Worm (Caenorhabditis elegans) whole organism, L1 larva: ENCODE measurements around the gene mrpl-1.
A peak's percentile ranks its signal among the peaks of the same experiment; 100 is the strongest.

Experiments
- C34B4.2 ChIP-seq: sonication (generic microtip); optimal IDR thresholded peaks from 2 replicates; lab custom pipeline; 2017; ENCODE audit warnings: mild to moderate bottlenecking, missing genetic modification characterization, missing compliant biosample characterization
- F16B12.6 ChIP-seq: fragments of 150-350 bp; optimal IDR thresholded peaks from 2 replicates; lab custom pipeline; 2014; ENCODE audit warnings: missing biosample characterization, missing genetic modification characterization
- Y116A8C.19 ChIP-seq: sonication (generic microtip); optimal IDR thresholded peaks from 2 replicates; lab custom pipeline; 2016; ENCODE audit warnings: missing compliant biosample characterization, missing genetic modification characterization, borderline replicate concordance
- aly-2 ChIP-seq: fragments of 150-350 bp; optimal IDR thresholded peaks from 2 replicates; lab custom pipeline; 2014; ENCODE audit warnings: missing biosample characterization, missing genetic modification characterization
- ama-1 ChIP-seq: fragments of 150-350 bp; optimal IDR thresholded peaks from 2 replicates; lab custom pipeline; 2014
- blmp-1 ChIP-seq: fragments of 150-350 bp; optimal IDR thresholded peaks from 2 replicates; lab custom pipeline; 2014; ENCODE audit warnings: missing biosample characterization, missing genetic modification characterization
- ceh-8 ChIP-seq: fragments of 200-800 bp; sonication (Bioruptor generic); optimal IDR thresholded peaks from 2 replicates; lab custom pipeline; 2018; ENCODE audit warnings: mild to moderate bottlenecking, missing genetic modification characterization, moderate library complexity, missing compliant biosample characterization
- ceh-82 ChIP-seq, 3 experiments: fragments of 150-350 bp in 1 of 3; sonication (generic microtip) in 2 of 3; optimal IDR thresholded peaks; 2 replicates each; lab custom pipeline; 2014 to 2017; ENCODE audit warnings: missing biosample characterization in 3 of 3, missing genetic modification characterization in 3 of 3
- ceh-88 ChIP-seq: fragments of 200-800 bp; sonication (Bioruptor generic); IDR thresholded peaks from 2 replicates; pipeline ENCODE4 v1.3.6; 2022; ENCODE audit warnings: missing genetic modification characterization, missing compliant biosample characterization
- ces-1 ChIP-seq: fragments of 150-350 bp; optimal IDR thresholded peaks from 2 replicates; lab custom pipeline; 2014; ENCODE audit warnings: missing biosample characterization, missing genetic modification reagents, missing genetic modification characterization
- dpl-1 ChIP-seq, 3 experiments: fragments of 150-350 bp in 2 of 3; sonication (generic microtip) in 1 of 3; optimal IDR thresholded peaks; 2 replicates each; lab custom pipeline; 2014 to 2017; ENCODE audit warnings: missing biosample characterization in 3 of 3, missing genetic modification characterization in 3 of 3, missing genetic modification reagents in 3 of 3
- efl-3 ChIP-seq: fragments of 200-800 bp; sonication (Bioruptor generic); optimal IDR thresholded peaks from 2 replicates; lab custom pipeline; 2018; ENCODE audit warnings: mild to moderate bottlenecking, missing genetic modification characterization, missing compliant biosample characterization
- egl-13 ChIP-seq: sonication (generic microtip); optimal IDR thresholded peaks from 2 replicates; lab custom pipeline; 2016; ENCODE audit warnings: missing genotype, missing genetic modification reagents, missing genetic modification characterization, missing compliant biosample characterization
- elt-2 ChIP-seq: sonication (generic microtip); optimal IDR thresholded peaks from 2 replicates; lab custom pipeline; 2016; ENCODE audit warnings: missing genetic modification characterization, mild to moderate bottlenecking, inconsistent platforms, missing compliant biosample characterization, missing genetic modification reagents
- elt-3 ChIP-seq, 6 experiments: fragments of 150-350 bp in 1 of 6; sonication (generic microtip); optimal IDR thresholded peaks; 2 replicates each; lab custom pipeline; 2017 to 2018; ENCODE audit warnings: missing biosample characterization in 6 of 6, missing genetic modification characterization in 6 of 6, inconsistent platforms in 1 of 6
- fkh-10 ChIP-seq: sonication (generic microtip); optimal IDR thresholded peaks from 2 replicates; lab custom pipeline; 2017; ENCODE audit warnings: missing biosample characterization, missing genetic modification reagents, missing genetic modification characterization
- fkh-4 ChIP-seq: sonication (generic microtip); optimal IDR thresholded peaks from 2 replicates; lab custom pipeline; 2016; ENCODE audit warnings: missing compliant biosample characterization, missing genetic modification characterization, borderline replicate concordance
- fos-1 ChIP-seq: fragments of 150-350 bp; optimal IDR thresholded peaks from 2 replicates; lab custom pipeline; 2014; ENCODE audit warnings: missing biosample characterization, missing genetic modification characterization
- grh-1 ChIP-seq: fragments of 200-800 bp; sonication (Bioruptor generic); IDR thresholded peaks from 2 replicates; pipeline ENCODE4 v1.3.6; 2022; ENCODE audit warnings: missing genetic modification reagents, missing genetic modification characterization, missing compliant biosample characterization
- hlh-17 ChIP-seq: fragments of 200-800 bp; sonication (Bioruptor generic); optimal IDR thresholded peaks from 2 replicates; lab custom pipeline; 2018; ENCODE audit warnings: missing genetic modification characterization, mild to moderate bottlenecking, missing compliant biosample characterization, moderate library complexity, borderline replicate concordance
- hlh-4 ChIP-seq: sonication (generic microtip); optimal IDR thresholded peaks from 2 replicates; lab custom pipeline; 2016; ENCODE audit warnings: mild to moderate bottlenecking, missing genetic modification characterization, missing compliant biosample characterization
- hpl-2 ChIP-seq: fragments of 150-350 bp; optimal IDR thresholded peaks from 2 replicates; lab custom pipeline; 2014; ENCODE audit warnings: missing biosample characterization, missing genetic modification reagents, missing genetic modification characterization
- irx-1 ChIP-seq: sonication (generic microtip); optimal IDR thresholded peaks from 2 replicates; lab custom pipeline; 2016; ENCODE audit warnings: missing genetic modification characterization, missing compliant biosample characterization
- jun-1 ChIP-seq: fragments of 150-350 bp; optimal IDR thresholded peaks from 2 replicates; lab custom pipeline; 2014; ENCODE audit warnings: missing biosample characterization, missing genetic modification reagents, missing genetic modification characterization
- lin-13 ChIP-seq: fragments of 150-350 bp; optimal IDR thresholded peaks from 2 replicates; lab custom pipeline; 2014; ENCODE audit warnings: missing biosample characterization, missing genetic modification reagents, missing genetic modification characterization
- lin-15B ChIP-seq: fragments of 150-350 bp; sonication (generic microtip); optimal IDR thresholded peaks from 3 replicates; lab custom pipeline; 2014; ENCODE audit warnings: missing biosample characterization, missing genetic modification characterization
- lin-39 ChIP-seq: fragments of 150-350 bp; optimal IDR thresholded peaks from 2 replicates; lab custom pipeline; 2014; ENCODE audit warnings: missing biosample characterization, missing genetic modification reagents, missing genetic modification characterization
- lir-3 ChIP-seq: sonication (generic microtip); optimal IDR thresholded peaks from 2 replicates; lab custom pipeline; 2016; ENCODE audit warnings: mild to moderate bottlenecking, missing genetic modification characterization, moderate library complexity, missing compliant biosample characterization; ENCODE audit not compliant: poor library complexity
- lsy-2 ChIP-seq, 2 experiments: fragments of 150-350 bp; optimal IDR thresholded peaks; 2 replicates each; lab custom pipeline; 2014; ENCODE audit warnings: missing biosample characterization in 2 of 2, missing genetic modification characterization in 2 of 2
- mdl-1 ChIP-seq, 2 experiments: fragments of 150-350 bp; optimal IDR thresholded peaks; 2 replicates each; lab custom pipeline; 2014 to 2017; ENCODE audit warnings: missing biosample characterization in 2 of 2, missing genetic modification characterization in 2 of 2, inconsistent platforms in 1 of 2
- mef-2 ChIP-seq: fragments of 150-350 bp; optimal IDR thresholded peaks from 2 replicates; lab custom pipeline; 2014; ENCODE audit warnings: missing biosample characterization, missing genetic modification characterization
- nhr-11 ChIP-seq: fragments of 150-350 bp; optimal IDR thresholded peaks from 2 replicates; lab custom pipeline; 2014; ENCODE audit warnings: missing biosample characterization, missing genetic modification characterization
- nhr-12 ChIP-seq: sonication (generic microtip); optimal IDR thresholded peaks from 2 replicates; lab custom pipeline; 2017; ENCODE audit warnings: missing biosample characterization, missing genetic modification characterization
- nhr-19 ChIP-seq: fragments of 200-800 bp; sonication (Bioruptor generic); conservative IDR thresholded peaks from 2 replicates; pipeline ENCODE4 v1.3.6; 2022; ENCODE audit warnings: missing genetic modification characterization, missing compliant biosample characterization
- nhr-237 ChIP-seq: fragments of 150-350 bp; optimal IDR thresholded peaks from 2 replicates; lab custom pipeline; 2014; ENCODE audit warnings: missing biosample characterization, missing genetic modification characterization
- nhr-28 ChIP-seq: fragments of 150-350 bp; optimal IDR thresholded peaks from 2 replicates; lab custom pipeline; 2014; ENCODE audit warnings: missing biosample characterization, missing genetic modification characterization
- nhr-47 ChIP-seq: sonication (generic microtip); optimal IDR thresholded peaks from 2 replicates; lab custom pipeline; 2016; ENCODE audit warnings: mild to moderate bottlenecking, missing genetic modification characterization, moderate library complexity, missing compliant biosample characterization
- nhr-71 ChIP-seq: sonication (generic microtip); optimal IDR thresholded peaks from 2 replicates; lab custom pipeline; 2016; ENCODE audit warnings: mild to moderate bottlenecking, missing genetic modification characterization, moderate library complexity, missing compliant biosample characterization
- pag-3 ChIP-seq: sonication (generic microtip); optimal IDR thresholded peaks from 2 replicates; lab custom pipeline; 2017; ENCODE audit warnings: missing genetic modification characterization, mild to moderate bottlenecking, missing compliant biosample characterization, antibody characterized with exemption, borderline replicate concordance; ENCODE audit not compliant: insufficient read depth
- pax-3 ChIP-seq: fragments of 200-800 bp; sonication (Bioruptor generic); optimal IDR thresholded peaks from 2 replicates; lab custom pipeline; 2018; ENCODE audit warnings: mild to moderate bottlenecking, missing genetic modification characterization, moderate library complexity, missing compliant biosample characterization
- skn-1 ChIP-seq: fragments of 150-350 bp; optimal IDR thresholded peaks from 2 replicates; lab custom pipeline; 2014; ENCODE audit warnings: missing biosample characterization, missing genetic modification characterization
- snu-23 ChIP-seq: sonication (generic microtip); optimal IDR thresholded peaks from 2 replicates; lab custom pipeline; 2016; ENCODE audit warnings: missing genetic modification characterization, missing compliant biosample characterization
- sox-4 ChIP-seq: sonication (generic microtip); optimal IDR thresholded peaks from 2 replicates; lab custom pipeline; 2016; ENCODE audit warnings: missing genetic modification characterization, missing compliant biosample characterization
- sptf-1 ChIP-seq: fragments of 150-350 bp; optimal IDR thresholded peaks from 2 replicates; lab custom pipeline; 2014; ENCODE audit warnings: missing biosample characterization, missing genetic modification characterization
- sup-37 ChIP-seq: fragments of 200-800 bp; sonication (Bioruptor generic); optimal IDR thresholded peaks from 2 replicates; lab custom pipeline; 2018; ENCODE audit warnings: mild to moderate bottlenecking, missing genetic modification characterization, missing compliant biosample characterization
- swsn-7 ChIP-seq: sonication (generic microtip); optimal IDR thresholded peaks from 2 replicates; lab custom pipeline; 2016; ENCODE audit warnings: missing genetic modification characterization, missing compliant biosample characterization
- unc-130 ChIP-seq: fragments of 150-350 bp; optimal IDR thresholded peaks from 2 replicates; lab custom pipeline; 2017; ENCODE audit warnings: missing biosample characterization, missing genetic modification characterization, inconsistent platforms
- unc-30 ChIP-seq: sonication (generic microtip); optimal IDR thresholded peaks from 2 replicates; lab custom pipeline; 2017; ENCODE audit warnings: missing biosample characterization, missing genetic modification characterization
- unc-62 ChIP-seq: fragments of 150-350 bp; optimal IDR thresholded peaks from 2 replicates; lab custom pipeline; 2014; ENCODE audit warnings: missing biosample characterization, missing genetic modification reagents, missing genetic modification characterization
- unc-98 ChIP-seq: fragments of 200-800 bp; sonication (Bioruptor generic); IDR thresholded peaks from 2 replicates; pipeline ENCODE4 v1.3.6; 2022; ENCODE audit warnings: missing genetic modification characterization, missing compliant biosample characterization
- xbp-1 ChIP-seq: sonication (generic microtip); optimal IDR thresholded peaks from 2 replicates; lab custom pipeline; 2016; ENCODE audit warnings: missing genetic modification characterization, missing compliant biosample characterization
- zag-1 ChIP-seq: fragments of 150-350 bp; optimal IDR thresholded peaks from 2 replicates; lab custom pipeline; 2014; ENCODE audit warnings: missing biosample characterization, missing genetic modification characterization
- zip-4 ChIP-seq: fragments of 200-800 bp; sonication (Bioruptor generic); optimal IDR thresholded peaks from 2 replicates; lab custom pipeline; 2018; ENCODE audit warnings: mild to moderate bottlenecking, missing genetic modification characterization, moderate library complexity, missing compliant biosample characterization
- ztf-4 ChIP-seq: fragments of 150-350 bp; optimal IDR thresholded peaks from 2 replicates; lab custom pipeline; 2014; ENCODE audit warnings: missing biosample characterization, missing genetic modification characterization

Gene mrpl-1

DNA sequence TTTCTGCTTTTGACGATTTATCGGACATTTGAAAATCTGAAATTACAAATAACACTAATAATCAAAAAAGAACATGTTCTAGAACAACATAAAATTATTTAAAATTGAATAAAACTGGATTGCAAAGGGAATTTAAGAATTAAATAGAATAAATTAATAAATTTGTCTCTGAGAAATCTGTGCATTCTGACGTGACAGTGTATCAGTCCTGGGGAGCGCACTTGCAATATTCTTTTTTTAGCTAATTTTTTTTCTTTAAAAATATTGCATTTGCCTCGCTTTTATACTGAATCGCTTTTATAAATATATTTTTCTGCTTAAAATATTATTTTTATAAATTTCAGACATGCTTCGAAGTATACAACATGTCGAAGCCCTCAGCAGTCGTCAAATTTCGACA is at the start of gene mrpl-1, which contains the start of the genes emc-6 and mrps-24:
Gene mrpl-1, minus strand, starts transcription at position 1 of the 400 bp plus-strand sequence.
Gene emc-6, minus strand, starts transcription at position 36 of the 400 bp plus-strand sequence.
Gene mrps-24, plus strand, starts transcription at position 345 of the 400 bp plus-strand sequence.
- no peak for TF ChIP-seq aly-2 (tag; lab: Kevin White, UChicago)
- TF ChIP-seq nhr-11 (tag; lab: Kevin White, UChicago), result no peak
- TF ChIP-seq elt-2, result peak; percentile 3
- no peak for TF ChIP-seq hlh-4
- peak in 2 of 3 experiments; percentile 50 to 55 for TF ChIP-seq ceh-82 (tag; optimal IDR thresholded peaks at IDR 0.05; lab: Kevin White, UChicago)
- no peak for TF ChIP-seq hpl-2
- TF ChIP-seq unc-98 (GFP tag; lab: Robert Waterston, UW), result no peak
- no peak for TF ChIP-seq ztf-4
- TF ChIP-seq nhr-19 (GFP tag; lab: Robert Waterston, UW), result peak; percentile 58
- TF ChIP-seq ama-1 (lab: Kevin White, UChicago), result no peak
- peak; percentile 35 for TF ChIP-seq lir-3 (tag; lab: Kevin White, UChicago)
- no peak for TF ChIP-seq mef-2 (tag; lab: Kevin White, UChicago)
- no peak for TF ChIP-seq nhr-28 (tag; lab: Kevin White, UChicago)
- no peak for TF ChIP-seq unc-30 (tag; lab: Kevin White, UChicago)
- TF ChIP-seq skn-1 (tag; lab: Kevin White, UChicago), result peak; percentile 74
- peak; percentile 74 for TF ChIP-seq lin-15B (tag; lab: Kevin White, UChicago)
- no peak for TF ChIP-seq nhr-12
- TF ChIP-seq hlh-17 (GFP tag; lab: Kevin White, UChicago), result no peak
- TF ChIP-seq fkh-4, result no peak
- peak; percentile 78 to 85 for TF ChIP-seq lsy-2 (tag; optimal IDR thresholded peaks at IDR 0.05; lab: Kevin White, UChicago)
- no peak for TF ChIP-seq unc-62 (GFP tag; lab: Kevin White, UChicago)
- TF ChIP-seq egl-13, result peak; percentile 35
- TF ChIP-seq lin-39 (tag; lab: Kevin White, UChicago), result no peak
- TF ChIP-seq ceh-88, result no peak
- TF ChIP-seq nhr-47 (tag; lab: Kevin White, UChicago), result no peak
- peak; percentile 73 for TF ChIP-seq snu-23
- TF ChIP-seq sox-4 (tag; lab: Kevin White, UChicago), result no peak
- no peak for TF ChIP-seq nhr-237 (tag; lab: Kevin White, UChicago)
- peak; percentile 50 for TF ChIP-seq blmp-1
- no peak for TF ChIP-seq C34B4.2 (tag; lab: Kevin White, UChicago)
- peak in 1 of 6 experiments; percentile 16 for TF ChIP-seq elt-3 (tag; optimal IDR thresholded peaks at IDR 0.05; lab: Kevin White, UChicago)
- peak; percentile 76 for TF ChIP-seq nhr-71
- no peak for TF ChIP-seq irx-1
- no peak for TF ChIP-seq pax-3 (tag; lab: Kevin White, UChicago)
- TF ChIP-seq F16B12.6, result peak; percentile 84
- no peak for TF ChIP-seq Y116A8C.19 (tag; lab: Kevin White, UChicago)
- no peak for TF ChIP-seq grh-1 (GFP tag; lab: Robert Waterston, UW)
- TF ChIP-seq sptf-1, result no peak
- no peak for TF ChIP-seq zip-4
- TF ChIP-seq swsn-7 (tag; lab: Kevin White, UChicago), result peak; percentile 68
- TF ChIP-seq ces-1 (GFP tag; lab: Kevin White, UChicago), result no peak
- peak; percentile 68 for TF ChIP-seq xbp-1 (tag; lab: Kevin White, UChicago)
- no peak for TF ChIP-seq sup-37 (GFP tag; lab: Kevin White, UChicago)
- no peak for TF ChIP-seq zag-1 (tag; lab: Kevin White, UChicago)
- TF ChIP-seq efl-3 (GFP tag; lab: Kevin White, UChicago), result no peak
- no peak for TF ChIP-seq fkh-10
- TF ChIP-seq dpl-1 (GFP tag; optimal IDR thresholded peaks at IDR 0.05; lab: Kevin White, UChicago), result peak; percentile 57 to 80 (median 65)
- peak; percentile 44 for TF ChIP-seq unc-130
- TF ChIP-seq lin-13, result peak; percentile 37
- no peak for TF ChIP-seq fos-1
- TF ChIP-seq pag-3 (tag; lab: Kevin White, UChicago), result no peak
- TF ChIP-seq ceh-8 (GFP tag; lab: Kevin White, UChicago), result no peak
- TF ChIP-seq jun-1 (tag; lab: Kevin White, UChicago), result no peak
- TF ChIP-seq mdl-1 (tag; optimal IDR thresholded peaks at IDR 0.05; lab: Kevin White, UChicago), result no peak
